Worm (Caenorhabditis elegans) whole organism, L1 larva: ENCODE results near the gene tric-1B.2.

Experiments used
- ama-1 ChIP-seq: fragments of 150-350 bp; optimal IDR thresholded peaks from 2 replicates; lab custom pipeline; 2014
- blmp-1 ChIP-seq: fragments of 150-350 bp; optimal IDR thresholded peaks from 2 replicates; lab custom pipeline; 2014; ENCODE audit warnings: missing biosample characterization, missing genetic modification characterization
- tbx-2 ChIP-seq: sonication (generic microtip); optimal IDR thresholded peaks from 2 replicates; lab custom pipeline; 2016; ENCODE audit warnings: missing genetic modification characterization, missing compliant biosample characterization
- ztf-4 ChIP-seq: fragments of 150-350 bp; optimal IDR thresholded peaks from 2 replicates; lab custom pipeline; 2014; ENCODE audit warnings: missing biosample characterization, missing genetic modification characterization

- TF ChIP-seq ztf-4 (tag; lab: Kevin White, UChicago) (no peak), ama-1 (lab: Kevin White, UChicago) (no peak), tbx-2 (no peak), blmp-1 (tag; lab: Kevin White, UChicago) (no peak)
Observed at ce11 chrII:12257095-12257494, 22.1 kb downstream of the tric-1B.2 start.
